Worm (Caenorhabditis elegans) whole organism, L2 larva: ENCODE data around the gene dpy-26.

Source experiments
- C34F6.9 ChIP-seq: fragments of 150-350 bp; optimal IDR thresholded peaks from 2 replicates; lab custom pipeline; 2014; ENCODE audit warnings: missing biosample characterization, missing genetic modification characterization
- F13H6.1 ChIP-seq: sonication (generic microtip); optimal IDR thresholded peaks from 2 replicates; lab custom pipeline; 2016; ENCODE audit warnings: missing genetic modification characterization, missing compliant biosample characterization
- Y55F3AM.14 ChIP-seq: fragments of 200-800 bp; sonication (Bioruptor generic); optimal IDR thresholded peaks from 2 replicates; lab custom pipeline; 2018; ENCODE audit warnings: mild to moderate bottlenecking, missing genetic modification characterization, missing compliant biosample characterization
- ZK546.5 ChIP-seq: sonication (generic microtip); optimal IDR thresholded peaks from 2 replicates; lab custom pipeline; 2017; ENCODE audit warnings: missing biosample characterization, missing genetic modification characterization
- aly-2 ChIP-seq: fragments of 150-350 bp; optimal IDR thresholded peaks from 2 replicates; lab custom pipeline; 2014; ENCODE audit warnings: missing biosample characterization, missing genetic modification characterization
- ama-1 ChIP-seq: fragments of 150-350 bp; optimal IDR thresholded peaks from 2 replicates; lab custom pipeline; 2018; ENCODE audit warnings: inconsistent platforms
- blmp-1 ChIP-seq: sonication (generic microtip); optimal IDR thresholded peaks from 2 replicates; lab custom pipeline; 2017; ENCODE audit warnings: missing genetic modification characterization, mild to moderate bottlenecking, missing compliant biosample characterization, antibody characterized with exemption, moderate library complexity; ENCODE audit not compliant: insufficient read depth
- crh-2 ChIP-seq: sonication (generic microtip); optimal IDR thresholded peaks from 2 replicates; lab custom pipeline; 2017; ENCODE audit warnings: missing biosample characterization, missing genetic modification characterization
- dmd-4 ChIP-seq: sonication (generic microtip); optimal IDR thresholded peaks from 2 replicates; lab custom pipeline; 2017; ENCODE audit warnings: missing biosample characterization, missing genetic modification characterization
- egl-27 ChIP-seq: sonication (generic microtip); optimal IDR thresholded peaks from 3 replicates; lab custom pipeline; 2017; ENCODE audit warnings: missing biosample characterization, missing genetic modification reagents, missing genetic modification characterization
- elt-1 ChIP-seq: fragments of 150-350 bp; optimal IDR thresholded peaks from 2 replicates; lab custom pipeline; 2014; ENCODE audit warnings: missing biosample characterization, missing genetic modification characterization
- elt-3 ChIP-seq: sonication (generic microtip); optimal IDR thresholded peaks from 2 replicates; lab custom pipeline; 2017; ENCODE audit warnings: missing biosample characterization, missing genetic modification characterization
- fos-1 ChIP-seq: fragments of 150-350 bp; optimal IDR thresholded peaks from 2 replicates; lab custom pipeline; 2014; ENCODE audit warnings: missing biosample characterization, missing genetic modification characterization
- gmeb-1 ChIP-seq: fragments of 150-350 bp; optimal IDR thresholded peaks from 2 replicates; lab custom pipeline; 2014; ENCODE audit warnings: missing biosample characterization, missing genetic modification characterization
- lin-11 ChIP-seq: fragments of 150-350 bp; sonication (generic microtip); optimal IDR thresholded peaks from 2 replicates; lab custom pipeline; 2014; ENCODE audit warnings: missing biosample characterization, missing genetic modification characterization, inconsistent platforms, mixed read lengths
- lin-13 ChIP-seq: fragments of 150-350 bp; optimal IDR thresholded peaks from 2 replicates; lab custom pipeline; 2014; ENCODE audit warnings: missing biosample characterization, missing genetic modification reagents, missing genetic modification characterization
- lin-39 ChIP-seq: fragments of 150-350 bp; optimal IDR thresholded peaks from 2 replicates; lab custom pipeline; 2014; ENCODE audit warnings: missing biosample characterization, missing genetic modification reagents, missing genetic modification characterization
- lsy-2 ChIP-seq, 2 experiments: fragments of 150-350 bp in 1 of 2; sonication (generic microtip) in 1 of 2; optimal IDR thresholded peaks; 2 replicates each; lab custom pipeline; 2014 to 2017; ENCODE audit warnings: missing biosample characterization in 2 of 2, missing genetic modification characterization in 2 of 2
- mab-5 ChIP-seq: fragments of 150-350 bp; optimal IDR thresholded peaks from 2 replicates; lab custom pipeline; 2014; ENCODE audit warnings: missing biosample characterization, missing genetic modification characterization
- mbf-1 ChIP-seq: sonication (generic microtip); optimal IDR thresholded peaks from 2 replicates; lab custom pipeline; 2017; ENCODE audit warnings: missing biosample characterization, missing genetic modification characterization
- mdl-1 ChIP-seq, 2 experiments: fragments of 150-350 bp in 1 of 2; sonication (generic microtip) in 1 of 2; optimal IDR thresholded peaks; 2 replicates each; lab custom pipeline; 2017; ENCODE audit warnings: missing biosample characterization in 2 of 2, missing genetic modification characterization in 2 of 2
- nhr-129 ChIP-seq: fragments of 150-350 bp; optimal IDR thresholded peaks from 2 replicates; lab custom pipeline; 2014; ENCODE audit warnings: missing biosample characterization, missing genetic modification characterization
- nhr-25 ChIP-seq: fragments of 150-350 bp; sonication (generic microtip); optimal IDR thresholded peaks from 3 replicates; lab custom pipeline; 2014; ENCODE audit warnings: missing biosample characterization, missing genetic modification characterization
- sem-4 ChIP-seq: fragments of 150-350 bp; optimal IDR thresholded peaks from 2 replicates; lab custom pipeline; 2014; ENCODE audit warnings: missing biosample characterization, missing genetic modification reagents, missing genetic modification characterization
- skn-1 ChIP-seq: sonication (generic microtip); optimal IDR thresholded peaks from 2 replicates; lab custom pipeline; 2017; ENCODE audit warnings: missing biosample characterization, missing genetic modification characterization
- sma-3 ChIP-seq: sonication (generic microtip); optimal IDR thresholded peaks from 2 replicates; lab custom pipeline; 2016; ENCODE audit warnings: missing genetic modification reagents, missing genetic modification characterization, missing compliant biosample characterization
- sma-9 ChIP-seq, 2 experiments: fragments of 150-350 bp in 1 of 2; sonication (generic microtip) in 1 of 2; optimal IDR thresholded peaks; 2 replicates each; lab custom pipeline; 2014 to 2016; ENCODE audit warnings: missing genetic modification characterization in 2 of 2, mild to moderate bottlenecking in 1 of 2, missing biosample characterization in 1 of 2, missing compliant biosample characterization in 1 of 2, missing genetic modification reagents in 1 of 2, moderate library complexity in 1 of 2
- unc-39 ChIP-seq: fragments of 150-350 bp; optimal IDR thresholded peaks from 2 replicates; lab custom pipeline; 2014; ENCODE audit warnings: missing biosample characterization, missing genetic modification characterization
- unc-55 ChIP-seq: fragments of 150-350 bp; sonication (generic microtip); optimal IDR thresholded peaks from 3 replicates; lab custom pipeline; 2014; ENCODE audit warnings: missing biosample characterization, missing genetic modification reagents, missing genetic modification characterization
- unc-62 ChIP-seq: fragments of 150-350 bp; optimal IDR thresholded peaks from 2 replicates; lab custom pipeline; 2014; ENCODE audit warnings: missing biosample characterization, missing genetic modification reagents, missing genetic modification characterization
- ztf-1 ChIP-seq: fragments of 200-800 bp; sonication (Bioruptor generic); conservative IDR thresholded peaks from 2 replicates; pipeline ENCODE4 v1.3.6; 2022; ENCODE audit warnings: missing genetic modification characterization, missing compliant biosample characterization
- ztf-4 ChIP-seq: fragments of 150-350 bp; optimal IDR thresholded peaks from 2 replicates; lab custom pipeline; 2014; ENCODE audit warnings: missing biosample characterization, missing genetic modification characterization

Gene dpy-26

ce11 chrIV:12425595-12425994 lies 25.5 kb downstream of the dpy-26 start:
- TF ChIP-seq C34F6.9 (tag; lab: Kevin White, UChicago) (peak; percentile 9), ama-1 (lab: Kevin White, UChicago) (no peak), dmd-4 (tag; lab: Kevin White, UChicago) (no peak), lsy-2 (tag; optimal IDR thresholded peaks at IDR 0.05; lab: Kevin White, UChicago) (peak in 1 of 2 experiments; percentile 5), mab-5 (tag; lab: Kevin White, UChicago) (peak; percentile 26), mdl-1 (tag; optimal IDR thresholded peaks at IDR 0.05; lab: Kevin White, UChicago) (peak in 1 of 2 experiments; percentile 59), unc-62 (GFP tag; lab: Kevin White, UChicago) (peak; percentile 44)

ce11 chrIV:12420455-12420854 lies 30.7 kb downstream of the dpy-26 start, which contains the start of gene ugt-65:
TSS of gene ugt-65 (plus strand) at chrIV:12420683.
- TF ChIP-seq F13H6.1: peak; percentile 6
- peak; percentile 86 for TF ChIP-seq sma-9 (GFP tag; optimal IDR thresholded peaks at IDR 0.05; lab: Kevin White, UChicago)
- no peak for TF ChIP-seq sma-9 (tag; optimal IDR thresholded peaks at IDR 0.05; lab: Kevin White, UChicago)
- peak; percentile 15 for TF ChIP-seq crh-2 (tag; lab: Kevin White, UChicago)
- TF ChIP-seq fos-1 (tag; lab: Kevin White, UChicago): peak; percentile 71
- no peak for TF ChIP-seq ztf-1 (GFP tag; lab: Robert Waterston, UW)
- TF ChIP-seq blmp-1 (tag; lab: Kevin White, UChicago): no peak
- no peak for TF ChIP-seq Y55F3AM.14 (GFP tag; lab: Kevin White, UChicago)
- no peak for TF ChIP-seq mbf-1 (tag; lab: Kevin White, UChicago)

- TF ChIP-seq skn-1 (tag; lab: Kevin White, UChicago): no peak
- no peak for TF ChIP-seq unc-39
- no peak for TF ChIP-seq F13H6.1
- TF ChIP-seq ztf-4: no peak
- peak; percentile 28 for TF ChIP-seq sma-9 (GFP tag; optimal IDR thresholded peaks at IDR 0.05; lab: Kevin White, UChicago)
- TF ChIP-seq sma-9 (tag; optimal IDR thresholded peaks at IDR 0.05; lab: Kevin White, UChicago): no peak
Measured at ce11 chrIV:12419291-12419690, 31.8 kb downstream of the dpy-26 start.

- TF ChIP-seq aly-2 (tag; lab: Kevin White, UChicago): no peak
- TF ChIP-seq sma-9 (GFP tag; optimal IDR thresholded peaks at IDR 0.05; lab: Kevin White, UChicago): peak; percentile 48
- TF ChIP-seq sma-9 (tag; optimal IDR thresholded peaks at IDR 0.05; lab: Kevin White, UChicago): no peak
- TF ChIP-seq egl-27 (tag; lab: Kevin White, UChicago): peak; percentile 16
- TF ChIP-seq nhr-25 (tag; lab: Kevin White, UChicago): no peak
- TF ChIP-seq sem-4 (tag; lab: Kevin White, UChicago): no peak
- TF ChIP-seq fos-1 (tag; lab: Kevin White, UChicago): peak; percentile 55
- TF ChIP-seq lsy-2 (tag; optimal IDR thresholded peaks at IDR 0.05; lab: Kevin White, UChicago): peak; percentile 13 to 58
- TF ChIP-seq F13H6.1: peak; percentile 42
- peak; percentile 36 for TF ChIP-seq gmeb-1 (tag; lab: Kevin White, UChicago)
- TF ChIP-seq C34F6.9 (tag; lab: Kevin White, UChicago): peak; percentile 35
- TF ChIP-seq nhr-129: peak; percentile 91
- peak; percentile 35 for TF ChIP-seq Y55F3AM.14 (GFP tag; lab: Kevin White, UChicago)
- TF ChIP-seq unc-55: peak; percentile 51
- TF ChIP-seq sma-3: peak; percentile 8
- no peak for TF ChIP-seq ZK546.5 (tag; lab: Kevin White, UChicago)
- peak; percentile 37 for TF ChIP-seq lin-13
- TF ChIP-seq elt-1 (tag; lab: Kevin White, UChicago): no peak
- peak; percentile 19 for TF ChIP-seq lin-11
Measured at ce11 chrIV:12417536-12418195, 33.5 kb downstream of the dpy-26 start, which contains the start of gene F08G5.3. TSS of gene F08G5.3 (minus strand) at chrIV:12417586.

ce11 chrIV:12416629-12417404 lies 34.3 kb downstream of the dpy-26 start:
- TF ChIP-seq lin-13: no peak
- no peak for TF ChIP-seq mbf-1 (tag; lab: Kevin White, UChicago)
- peak; percentile 4 for TF ChIP-seq C34F6.9 (tag; lab: Kevin White, UChicago)
- TF ChIP-seq elt-3 (tag; lab: Kevin White, UChicago): no peak
- TF ChIP-seq nhr-129: peak; percentile 58
- TF ChIP-seq lin-39: no peak
- peak in 1 of 2 experiments; percentile 26 for TF ChIP-seq lsy-2 (tag; optimal IDR thresholded peaks at IDR 0.05; lab: Kevin White, UChicago)
- TF ChIP-seq lin-11: peak; percentile 11
- peak; percentile 21 for TF ChIP-seq sma-9 (GFP tag; optimal IDR thresholded peaks at IDR 0.05; lab: Kevin White, UChicago)
- TF ChIP-seq sma-9 (tag; optimal IDR thresholded peaks at IDR 0.05; lab: Kevin White, UChicago): no peak
- TF ChIP-seq sma-3: peak; percentile 13
